Worm (Caenorhabditis elegans) whole organism, young adult: ENCODE measurements around the gene patr-1.
"Not testable (repeated sequence)": the region's sequence is repeated elsewhere in the genome, so short reads cannot be mapped to it uniquely, and the experiment has no call there.

Experiments used
- B0019.2 ChIP-seq: fragments of 200-800 bp; sonication (Bioruptor generic); conservative IDR thresholded peaks from 2 replicates; pipeline ENCODE4 v1.3.6; 2022; ENCODE audit warnings: missing genetic modification reagents, missing genetic modification characterization, missing compliant biosample characterization
- B0261.1 ChIP-seq: sonication (generic microtip); optimal IDR thresholded peaks from 2 replicates; lab custom pipeline; 2016; ENCODE audit warnings: mild to moderate bottlenecking, missing genetic modification characterization, moderate library complexity, missing compliant biosample characterization
- B0336.3 ChIP-seq: fragments of 200-800 bp; sonication (Bioruptor generic); IDR thresholded peaks from 2 replicates; pipeline ENCODE4 v1.3.6; 2022; ENCODE audit warnings: missing genetic modification characterization, missing compliant biosample characterization
- D2030.7 ChIP-seq: fragments of 200-800 bp; sonication (Bioruptor generic); IDR thresholded peaks from 2 replicates; pipeline ENCODE4 v1.3.6; 2022; ENCODE audit warnings: missing genetic modification reagents, missing genetic modification characterization, missing compliant biosample characterization
- F10E7.11 ChIP-seq: sonication (generic microtip); optimal IDR thresholded peaks from 2 replicates; lab custom pipeline; 2017; ENCODE audit warnings: mild to moderate bottlenecking, missing genetic modification characterization, moderate library complexity, missing compliant biosample characterization
- F22D6.2 ChIP-seq: sonication (generic microtip); optimal IDR thresholded peaks from 2 replicates; lab custom pipeline; 2016; ENCODE audit warnings: mild to moderate bottlenecking, missing genetic modification characterization, missing compliant biosample characterization
- F39B2.1 ChIP-seq: fragments of 200-800 bp; sonication (Bioruptor generic); IDR thresholded peaks from 2 replicates; pipeline ENCODE4 v1.3.6; 2022; ENCODE audit warnings: missing genetic modification reagents, missing genetic modification characterization, missing compliant biosample characterization
- F57C9.4 ChIP-seq: sonication (generic microtip); optimal IDR thresholded peaks from 2 replicates; lab custom pipeline; 2017; ENCODE audit warnings: mild to moderate bottlenecking, missing genetic modification characterization, missing compliant biosample characterization
- T07F8.4 ChIP-seq: sonication (generic microtip); optimal IDR thresholded peaks from 2 replicates; lab custom pipeline; 2016; ENCODE audit warnings: mild to moderate bottlenecking, missing genetic modification characterization, moderate library complexity, missing compliant biosample characterization
- T26A5.8 ChIP-seq: sonication (generic microtip); optimal IDR thresholded peaks from 2 replicates; lab custom pipeline; 2016; ENCODE audit warnings: missing genetic modification characterization, missing compliant biosample characterization
- Y53F4B.3 ChIP-seq: fragments of 200-800 bp; sonication (Bioruptor generic); IDR thresholded peaks from 2 replicates; pipeline ENCODE4 v1.3.6; 2022; ENCODE audit warnings: missing genetic modification reagents, missing genetic modification characterization, missing compliant biosample characterization
- ZK185.1 ChIP-seq: sonication (generic microtip); optimal IDR thresholded peaks from 2 replicates; lab custom pipeline; 2016; ENCODE audit warnings: mild to moderate bottlenecking, missing genetic modification characterization, missing compliant biosample characterization; ENCODE audit not compliant: poor library complexity, severe bottlenecking
- akir-1 ChIP-seq: fragments of 200-800 bp; sonication (Bioruptor generic); optimal IDR thresholded peaks from 2 replicates; lab custom pipeline; 2018; ENCODE audit warnings: mild to moderate bottlenecking, missing genetic modification characterization, moderate library complexity, missing compliant biosample characterization
- ama-1 ChIP-seq, 3 experiments: fragments of 150-350 bp in 1 of 3; sonication (generic microtip) in 2 of 3; optimal IDR thresholded peaks; 2 replicates each; lab custom pipeline; 2014 to 2018; ENCODE audit warnings: missing biosample characterization in 2 of 3, missing genetic modification characterization in 2 of 3, missing genetic modification reagents in 2 of 3
- atf-7 ChIP-seq: sonication (generic microtip); optimal IDR thresholded peaks from 2 replicates; lab custom pipeline; 2017; ENCODE audit warnings: mild to moderate bottlenecking, missing genetic modification characterization, missing compliant biosample characterization
- bed-2 ChIP-seq: fragments of 200-800 bp; sonication (Bioruptor generic); IDR thresholded peaks from 2 replicates; pipeline ENCODE4 v1.3.6; 2022; ENCODE audit warnings: missing genetic modification reagents, missing genetic modification characterization, missing compliant biosample characterization
- ccch-3 ChIP-seq: fragments of 200-800 bp; sonication (Bioruptor generic); optimal IDR thresholded peaks from 2 replicates; lab custom pipeline; 2018; ENCODE audit warnings: mild to moderate bottlenecking, missing genetic modification characterization, missing compliant biosample characterization
- cebp-1 ChIP-seq, 2 experiments: fragments of 200-800 bp in 1 of 2; sonication (Bioruptor generic) in 1 of 2; sonication (generic microtip) in 1 of 2; IDR thresholded peaks in 1 of 2; optimal IDR thresholded peaks in 1 of 2; 2 replicates each; pipeline versions ENCODE4 v1.3.6 to Lab custom; 2017 to 2022; ENCODE audit warnings: missing compliant biosample characterization in 2 of 2, missing genetic modification characterization in 2 of 2, mild to moderate bottlenecking in 1 of 2, missing genetic modification reagents in 1 of 2, moderate library complexity in 1 of 2
- cebp-2 ChIP-seq: fragments of 200-800 bp; sonication (Bioruptor generic); IDR thresholded peaks from 2 replicates; pipeline ENCODE4 v1.3.6; 2022; ENCODE audit warnings: missing genetic modification characterization, missing compliant biosample characterization
- ceh-100 ChIP-seq: fragments of 200-800 bp; sonication (Bioruptor generic); IDR thresholded peaks from 2 replicates; pipeline ENCODE4 v1.3.6; 2022; ENCODE audit warnings: missing genetic modification reagents, missing genetic modification characterization, missing compliant biosample characterization
- ceh-40 ChIP-seq: fragments of 200-800 bp; sonication (Bioruptor generic); IDR thresholded peaks from 2 replicates; pipeline ENCODE4 v1.3.6; 2022; ENCODE audit warnings: missing genetic modification characterization, missing compliant biosample characterization
- ceh-58 ChIP-seq: fragments of 200-800 bp; sonication (Bioruptor generic); IDR thresholded peaks from 2 replicates; pipeline ENCODE4 v1.3.6; 2022; ENCODE audit warnings: missing genetic modification characterization, missing compliant biosample characterization
- ceh-91 ChIP-seq: fragments of 200-800 bp; sonication (Bioruptor generic); IDR thresholded peaks from 2 replicates; pipeline ENCODE4 v1.3.6; 2022; ENCODE audit warnings: missing genetic modification reagents, missing genetic modification characterization, missing compliant biosample characterization
- chd-7 ChIP-seq: sonication (generic microtip); optimal IDR thresholded peaks from 2 replicates; lab custom pipeline; 2016; ENCODE audit warnings: mild to moderate bottlenecking, missing genetic modification characterization, moderate library complexity, missing compliant biosample characterization
- dox-1 ChIP-seq: fragments of 200-800 bp; sonication (Bioruptor generic); IDR thresholded peaks from 2 replicates; pipeline ENCODE4 v1.3.6; 2022; ENCODE audit warnings: missing genetic modification reagents, missing genetic modification characterization, missing compliant biosample characterization
- egl-18 ChIP-seq: fragments of 200-800 bp; sonication (Bioruptor generic); IDR thresholded peaks from 2 replicates; pipeline ENCODE4 v1.3.6; 2022; ENCODE audit warnings: missing genetic modification reagents, missing genetic modification characterization, missing compliant biosample characterization
- hmg-1.2 ChIP-seq: fragments of 200-800 bp; sonication (Bioruptor generic); IDR thresholded peaks from 2 replicates; pipeline ENCODE4 v1.3.6; 2022; ENCODE audit warnings: missing genetic modification reagents, missing genetic modification characterization, missing compliant biosample characterization
- hmg-20 ChIP-seq: fragments of 200-800 bp; sonication (Bioruptor generic); IDR thresholded peaks from 2 replicates; pipeline ENCODE4 v1.3.6; 2022; ENCODE audit warnings: missing genetic modification reagents, missing genetic modification characterization, missing compliant biosample characterization
- hsf-1 ChIP-seq: fragments of 200-800 bp; sonication (Bioruptor generic); IDR thresholded peaks from 2 replicates; pipeline ENCODE4 v1.3.6; 2022; ENCODE audit warnings: missing genetic modification reagents, missing genetic modification characterization, missing compliant biosample characterization
- lin-26 ChIP-seq: fragments of 200-800 bp; sonication (Bioruptor generic); IDR thresholded peaks from 2 replicates; pipeline ENCODE4 v1.3.6; 2022; ENCODE audit warnings: missing genetic modification reagents, missing genetic modification characterization, missing compliant biosample characterization
- lin-35 ChIP-seq, 3 experiments: fragments of 150-350 bp in 2 of 3; sonication (generic microtip) in 1 of 3; optimal IDR thresholded peaks; 2 replicates each; lab custom pipeline; 2014 to 2018; ENCODE audit warnings: missing biosample characterization in 3 of 3, missing genetic modification characterization in 3 of 3, missing genetic modification reagents in 3 of 3
- madf-3 ChIP-seq: fragments of 200-800 bp; sonication (Bioruptor generic); IDR thresholded peaks from 2 replicates; pipeline ENCODE4 v1.3.6; 2022; ENCODE audit warnings: missing genetic modification reagents, missing genetic modification characterization, missing compliant biosample characterization
- mel-28 ChIP-seq: sonication (generic microtip); optimal IDR thresholded peaks from 2 replicates; lab custom pipeline; 2016; ENCODE audit warnings: borderline replicate concordance, mild to moderate bottlenecking, missing genetic modification characterization, missing compliant biosample characterization
- nfyb-1 ChIP-seq: fragments of 200-800 bp; sonication (Bioruptor generic); IDR thresholded peaks from 2 replicates; pipeline ENCODE4 v1.3.6; 2022; ENCODE audit warnings: missing genetic modification reagents, missing genetic modification characterization, missing compliant biosample characterization
- nhr-27 ChIP-seq: fragments of 200-800 bp; sonication (Bioruptor generic); optimal IDR thresholded peaks from 2 replicates; lab custom pipeline; 2018; ENCODE audit warnings: mild to moderate bottlenecking, missing genetic modification characterization, moderate library complexity, missing compliant biosample characterization
- repo-1 ChIP-seq: sonication (generic microtip); optimal IDR thresholded peaks from 2 replicates; lab custom pipeline; 2017; ENCODE audit warnings: mild to moderate bottlenecking, missing genetic modification characterization, missing compliant biosample characterization
- rpc-1 ChIP-seq, 2 experiments: fragments of 150-350 bp in 1 of 2; sonication (generic microtip) in 1 of 2; optimal IDR thresholded peaks; 2 replicates each; lab custom pipeline; 2014 to 2018; ENCODE audit warnings: missing biosample characterization in 1 of 2, missing genetic modification characterization in 1 of 2, missing genetic modification reagents in 1 of 2, missing genotype in 1 of 2
- somi-1 ChIP-seq: fragments of 200-800 bp; sonication (Bioruptor generic); optimal IDR thresholded peaks from 2 replicates; lab custom pipeline; 2018; ENCODE audit warnings: mild to moderate bottlenecking, missing genetic modification characterization, missing compliant biosample characterization
- tlf-1 ChIP-seq: fragments of 200-800 bp; sonication (Bioruptor generic); optimal IDR thresholded peaks from 2 replicates; lab custom pipeline; 2018; ENCODE audit warnings: mild to moderate bottlenecking, missing genetic modification characterization, missing compliant biosample characterization
- unc-62 ChIP-seq: fragments of 150-350 bp; optimal IDR thresholded peaks from 2 replicates; lab custom pipeline; 2014; ENCODE audit warnings: missing biosample characterization, missing genetic modification reagents, missing genetic modification characterization
- ztf-22 ChIP-seq: fragments of 200-800 bp; sonication (Bioruptor generic); optimal IDR thresholded peaks from 2 replicates; lab custom pipeline; 2018; ENCODE audit warnings: mild to moderate bottlenecking, missing genetic modification characterization, moderate library complexity, missing compliant biosample characterization
- ztf-26 ChIP-seq: sonication (generic microtip); optimal IDR thresholded peaks from 2 replicates; lab custom pipeline; 2017; ENCODE audit warnings: missing genetic modification characterization, missing compliant biosample characterization
- ztf-28 ChIP-seq: fragments of 200-800 bp; sonication (Bioruptor generic); IDR thresholded peaks from 2 replicates; pipeline ENCODE4 v1.3.6; 2022; ENCODE audit warnings: missing genetic modification reagents, missing genetic modification characterization, missing compliant biosample characterization
- ztf-3 ChIP-seq: fragments of 200-800 bp; sonication (Bioruptor generic); optimal IDR thresholded peaks from 2 replicates; lab custom pipeline; 2018; ENCODE audit warnings: mild to moderate bottlenecking, missing genetic modification characterization, missing compliant biosample characterization

The patr-1 gene

DNA sequence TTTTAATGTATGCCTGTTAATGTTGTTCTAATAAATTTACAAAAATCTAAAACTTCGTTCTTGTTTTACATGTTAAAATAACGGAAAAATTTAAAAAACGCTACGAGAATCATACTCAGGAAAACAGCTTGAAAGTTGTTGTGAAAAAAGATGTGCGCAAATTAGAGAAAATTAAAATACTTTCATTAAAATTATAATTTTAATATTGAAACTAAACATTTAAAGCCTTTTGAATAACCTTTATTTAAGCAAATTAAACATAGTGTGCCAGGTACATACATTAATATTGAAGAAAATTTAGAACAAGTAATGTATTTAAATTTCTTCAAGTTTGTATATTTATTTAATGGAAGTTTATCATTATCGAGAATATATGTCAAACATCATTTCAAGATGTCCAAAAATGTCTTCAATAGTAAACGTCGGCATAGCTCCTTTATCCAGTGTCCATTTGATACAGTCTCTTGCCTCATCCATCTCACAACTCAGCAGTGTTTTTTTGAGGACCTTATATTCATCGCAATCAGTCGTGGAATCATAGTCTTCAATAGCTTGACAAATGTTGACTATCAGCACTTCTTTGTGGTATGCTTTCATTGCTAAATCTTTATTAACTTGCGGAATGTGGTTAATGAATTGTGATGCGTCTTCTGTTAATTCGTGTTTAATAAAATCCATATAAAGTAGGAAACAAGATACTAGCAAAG, 15.8 kb downstream of the patr-1 start (continued):
- TF ChIP-seq ceh-91 (GFP tag; lab: Robert Waterston, UW), result no peak
- no peak for TF ChIP-seq lin-26
- no peak for TF ChIP-seq somi-1 (GFP tag; lab: Kevin White, UChicago)
- peak; percentile 83 for TF ChIP-seq ama-1 (optimal IDR thresholded peaks at IDR 0.05; lab: Kevin White, UChicago)
- peak in 1 of 2 experiments; percentile 54 for TF ChIP-seq ama-1 (GFP tag; optimal IDR thresholded peaks at IDR 0.05; lab: Kevin White, UChicago)
- TF ChIP-seq ztf-26 (tag; lab: Kevin White, UChicago), result no peak
- 0 out of 2 replicates have a peak, but pooled peaks have one; percentile 20 for TF ChIP-seq cebp-2 (GFP tag; lab: Robert Waterston, UW)
- TF ChIP-seq T26A5.8 (tag; lab: Kevin White, UChicago), result no peak
- TF ChIP-seq unc-62 (GFP tag; lab: Kevin White, UChicago), result no peak
- no peak for TF ChIP-seq ztf-22 (GFP tag; lab: Kevin White, UChicago)
- TF ChIP-seq T07F8.4 (tag; lab: Kevin White, UChicago), result peak; percentile 1

DNA sequence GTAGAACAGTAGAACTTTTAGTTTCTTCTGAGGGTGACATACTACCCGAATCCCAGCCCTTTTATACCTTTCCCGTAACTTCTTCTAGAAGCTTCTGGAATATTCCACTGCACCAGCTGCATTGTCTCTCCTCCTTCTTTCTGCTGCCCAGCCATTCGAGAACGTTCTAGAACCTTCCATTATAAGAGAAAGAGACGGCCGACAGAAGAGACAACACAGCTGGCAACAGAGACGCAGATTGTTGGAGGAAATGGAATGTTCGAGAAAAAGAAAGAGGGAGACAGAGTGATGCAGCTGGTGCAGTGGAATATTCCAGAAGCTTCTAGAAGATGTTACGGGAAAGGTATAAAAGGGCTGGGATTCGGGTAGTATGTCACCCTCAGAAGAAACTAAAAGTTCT, 18.5 kb downstream of the patr-1 start, which contains the start of the genes F44E5.4 and F44E5.5:
TSS of gene F44E5.4 (minus strand) at position 35 of the 400 bp plus-strand sequence.
TSS of gene F44E5.5 (plus strand) at position 386 of the 400 bp plus-strand sequence.
- TF ChIP-seq hmg-20 (GFP tag; lab: Robert Waterston, UW) (peak; percentile 89), dox-1 (GFP tag; lab: Robert Waterston, UW) (peak; percentile 100), F39B2.1 (GFP tag; lab: Robert Waterston, UW) (peak; percentile 96), ztf-3 (GFP tag; lab: Kevin White, UChicago) (peak; percentile 98), ztf-26 (tag; lab: Kevin White, UChicago) (peak; percentile 97), ccch-3 (GFP tag; lab: Kevin White, UChicago) (peak; percentile 53), atf-7 (peak; percentile 99), cebp-1 (GFP tag; IDR thresholded peaks at IDR 0.05; lab: Robert Waterston, UW) (peak; percentile 89), cebp-1 (tag; optimal IDR thresholded peaks at IDR 0.05; lab: Kevin White, UChicago) (peak; percentile 80), chd-7 (tag; lab: Kevin White, UChicago) (peak; percentile 99), hsf-1 (GFP tag; lab: Robert Waterston, UW) (peak; percentile 100), hmg-1.2 (GFP tag; lab: Robert Waterston, UW) (peak; percentile 100), nfyb-1 (peak; percentile 99), Y53F4B.3 (GFP tag; lab: Robert Waterston, UW) (peak; percentile 38; the same call in 1 of the 2 replicates), tlf-1 (peak; percentile 94), ceh-40 (peak; percentile 95), lin-35 (GFP tag; optimal IDR thresholded peaks at IDR 0.05; lab: Kevin White, UChicago) (peak in 1 of 3 experiments; percentile 87), F10E7.11 (tag; lab: Kevin White, UChicago) (peak; percentile 97), B0261.1 (tag; lab: Kevin White, UChicago) (peak; percentile 40), F57C9.4 (tag; lab: Kevin White, UChicago) (peak; percentile 97), F22D6.2 (peak; percentile 88), madf-3 (GFP tag; lab: Robert Waterston, UW) (peak; percentile 93), rpc-1 (optimal IDR thresholded peaks at IDR 0.05; lab: Kevin White, UChicago) (peak; percentile 100), B0019.2 (GFP tag; lab: Robert Waterston, UW) (peak; percentile 71; the same call in 1 of the 2 replicates), ZK185.1 (peak; percentile 65), nhr-27 (tag; lab: Kevin White, UChicago) (peak; percentile 98), T26A5.8 (tag; lab: Kevin White, UChicago) (peak; percentile 89), egl-18 (GFP tag; lab: Robert Waterston, UW) (peak; percentile 99), akir-1 (peak; percentile 72), ztf-28 (GFP tag; lab: Robert Waterston, UW) (peak; percentile 79), cebp-2 (GFP tag; lab: Robert Waterston, UW) (peak; percentile 100), repo-1 (tag; lab: Kevin White, UChicago) (peak; percentile 97), B0336.3 (GFP tag; lab: Robert Waterston, UW) (peak; percentile 87), ceh-100 (GFP tag; lab: Robert Waterston, UW) (peak; percentile 88), mel-28 (tag; lab: Kevin White, UChicago) (peak; percentile 85), ceh-58 (GFP tag; lab: Robert Waterston, UW) (peak; percentile 97), bed-2 (GFP tag; lab: Robert Waterston, UW) (peak; percentile 92), D2030.7 (GFP tag; lab: Robert Waterston, UW) (peak; percentile 69)
- TF ChIP-seq rpc-1 (tag; optimal IDR thresholded peaks at IDR 0.05; lab: Kevin White, UChicago), result not testable (repeated sequence)
